Worm (Caenorhabditis elegans) whole organism, L1 larva: ENCODE results near the gene T03G11.10.

ENCODE experiments used
- F16B12.6 ChIP-seq: fragments of 150-350 bp; optimal IDR thresholded peaks from 2 replicates; lab custom pipeline; 2014; ENCODE audit warnings: missing biosample characterization, missing genetic modification characterization
- ceh-63 ChIP-seq: fragments of 200-800 bp; sonication (Bioruptor generic); optimal IDR thresholded peaks from 2 replicates; lab custom pipeline; 2018; ENCODE audit warnings: mild to moderate bottlenecking, missing genetic modification characterization, missing compliant biosample characterization
- ceh-82 ChIP-seq, 3 experiments: fragments of 150-350 bp in 1 of 3; sonication (generic microtip) in 2 of 3; optimal IDR thresholded peaks; 2 replicates each; lab custom pipeline; 2014 to 2017; ENCODE audit warnings: missing biosample characterization in 3 of 3, missing genetic modification characterization in 3 of 3
- ceh-88 ChIP-seq: fragments of 200-800 bp; sonication (Bioruptor generic); IDR thresholded peaks from 2 replicates; pipeline ENCODE4 v1.3.6; 2022; ENCODE audit warnings: missing genetic modification characterization, missing compliant biosample characterization
- ces-1 ChIP-seq: fragments of 150-350 bp; optimal IDR thresholded peaks from 2 replicates; lab custom pipeline; 2014; ENCODE audit warnings: missing biosample characterization, missing genetic modification reagents, missing genetic modification characterization
- efl-1 ChIP-seq, 4 experiments: fragments of 150-350 bp; optimal IDR thresholded peaks in 3 of 4; peaks in 1 of 4; 1 replicate in 1 of 4; 2 replicates in 3 of 4; lab custom pipeline; 2014; ENCODE audit warnings: missing biosample characterization in 2 of 4, missing genetic modification characterization in 2 of 4, missing genetic modification reagents in 2 of 4
- egl-27 ChIP-seq, 2 experiments: fragments of 150-350 bp in 1 of 2; sonication (generic microtip); optimal IDR thresholded peaks; 3 replicates each; lab custom pipeline; 2017 to 2018; ENCODE audit warnings: missing biosample characterization in 2 of 2, missing genetic modification characterization in 2 of 2, missing genetic modification reagents in 2 of 2
- elt-2 ChIP-seq: sonication (generic microtip); optimal IDR thresholded peaks from 2 replicates; lab custom pipeline; 2016; ENCODE audit warnings: missing genetic modification characterization, mild to moderate bottlenecking, inconsistent platforms, missing compliant biosample characterization, missing genetic modification reagents
- ets-5 ChIP-seq: fragments of 200-800 bp; sonication (Bioruptor generic); IDR thresholded peaks from 2 replicates; pipeline ENCODE4 v1.3.6; 2022; ENCODE audit warnings: missing genetic modification characterization, missing compliant biosample characterization
- isw-1 ChIP-seq: fragments of 200-800 bp; sonication (Bioruptor generic); IDR thresholded peaks from 2 replicates; pipeline ENCODE4 v1.3.6; 2022; ENCODE audit warnings: missing genetic modification characterization, missing compliant biosample characterization
- lin-14 ChIP-seq: fragments of 200-800 bp; sonication (Bioruptor generic); optimal IDR thresholded peaks from 2 replicates; lab custom pipeline; 2018; ENCODE audit warnings: mild to moderate bottlenecking, missing genetic modification characterization, moderate library complexity, missing compliant biosample characterization
- lin-39 ChIP-seq: fragments of 150-350 bp; optimal IDR thresholded peaks from 2 replicates; lab custom pipeline; 2014; ENCODE audit warnings: missing biosample characterization, missing genetic modification reagents, missing genetic modification characterization
- lir-3 ChIP-seq: sonication (generic microtip); optimal IDR thresholded peaks from 2 replicates; lab custom pipeline; 2016; ENCODE audit warnings: mild to moderate bottlenecking, missing genetic modification characterization, moderate library complexity, missing compliant biosample characterization; ENCODE audit not compliant: poor library complexity
- mab-9 ChIP-seq: fragments of 200-800 bp; sonication (Bioruptor generic); IDR thresholded peaks from 2 replicates; pipeline ENCODE4 v1.3.6; 2022; ENCODE audit warnings: missing genetic modification reagents, missing genetic modification characterization, missing compliant biosample characterization
- mdl-1 ChIP-seq, 2 experiments: fragments of 150-350 bp; optimal IDR thresholded peaks; 2 replicates each; lab custom pipeline; 2014 to 2017; ENCODE audit warnings: missing biosample characterization in 2 of 2, missing genetic modification characterization in 2 of 2, inconsistent platforms in 1 of 2
- mef-2 ChIP-seq: fragments of 150-350 bp; optimal IDR thresholded peaks from 2 replicates; lab custom pipeline; 2014; ENCODE audit warnings: missing biosample characterization, missing genetic modification characterization
- mep-1 ChIP-seq: fragments of 150-350 bp; optimal IDR thresholded peaks from 2 replicates; lab custom pipeline; 2014; ENCODE audit warnings: missing biosample characterization, missing genetic modification characterization
- nhr-12 ChIP-seq: sonication (generic microtip); optimal IDR thresholded peaks from 2 replicates; lab custom pipeline; 2017; ENCODE audit warnings: missing biosample characterization, missing genetic modification characterization
- nhr-19 ChIP-seq: fragments of 200-800 bp; sonication (Bioruptor generic); conservative IDR thresholded peaks from 2 replicates; pipeline ENCODE4 v1.3.6; 2022; ENCODE audit warnings: missing genetic modification characterization, missing compliant biosample characterization
- nhr-20 ChIP-seq: sonication (generic microtip); optimal IDR thresholded peaks from 2 replicates; lab custom pipeline; 2016; ENCODE audit warnings: mild to moderate bottlenecking, missing genetic modification characterization, missing compliant biosample characterization
- nhr-237 ChIP-seq: fragments of 150-350 bp; optimal IDR thresholded peaks from 2 replicates; lab custom pipeline; 2014; ENCODE audit warnings: missing biosample characterization, missing genetic modification characterization
- nhr-28 ChIP-seq: fragments of 150-350 bp; optimal IDR thresholded peaks from 2 replicates; lab custom pipeline; 2014; ENCODE audit warnings: missing biosample characterization, missing genetic modification characterization
- nhr-47 ChIP-seq: sonication (generic microtip); optimal IDR thresholded peaks from 2 replicates; lab custom pipeline; 2016; ENCODE audit warnings: mild to moderate bottlenecking, missing genetic modification characterization, moderate library complexity, missing compliant biosample characterization
- nhr-71 ChIP-seq: sonication (generic microtip); optimal IDR thresholded peaks from 2 replicates; lab custom pipeline; 2016; ENCODE audit warnings: mild to moderate bottlenecking, missing genetic modification characterization, moderate library complexity, missing compliant biosample characterization
- nhr-77 ChIP-seq: fragments of 150-350 bp; optimal IDR thresholded peaks from 2 replicates; lab custom pipeline; 2014; ENCODE audit warnings: missing biosample characterization, missing genetic modification characterization
- nhr-84 ChIP-seq: sonication (generic microtip); optimal IDR thresholded peaks from 2 replicates; lab custom pipeline; 2017; ENCODE audit warnings: missing biosample characterization, missing genetic modification characterization
- nhr-85 ChIP-seq: sonication (generic microtip); peaks from one replicate; lab custom pipeline; 2016; ENCODE audit warnings: missing genetic modification characterization, inconsistent platforms, missing compliant biosample characterization
- rnt-1 ChIP-seq: sonication (generic microtip); optimal IDR thresholded peaks from 2 replicates; lab custom pipeline; 2016; ENCODE audit warnings: mild to moderate bottlenecking, missing genetic modification characterization, moderate library complexity, missing compliant biosample characterization
- snpc-4 ChIP-seq: fragments of 150-350 bp; optimal IDR thresholded peaks from 2 replicates; lab custom pipeline; 2014; ENCODE audit warnings: missing biosample characterization, missing genetic modification characterization
- snu-23 ChIP-seq: sonication (generic microtip); optimal IDR thresholded peaks from 2 replicates; lab custom pipeline; 2016; ENCODE audit warnings: missing genetic modification characterization, missing compliant biosample characterization
- sptf-1 ChIP-seq: fragments of 150-350 bp; optimal IDR thresholded peaks from 2 replicates; lab custom pipeline; 2014; ENCODE audit warnings: missing biosample characterization, missing genetic modification characterization
- sup-37 ChIP-seq: fragments of 200-800 bp; sonication (Bioruptor generic); optimal IDR thresholded peaks from 2 replicates; lab custom pipeline; 2018; ENCODE audit warnings: mild to moderate bottlenecking, missing genetic modification characterization, missing compliant biosample characterization
- tbx-2 ChIP-seq: sonication (generic microtip); optimal IDR thresholded peaks from 2 replicates; lab custom pipeline; 2016; ENCODE audit warnings: missing genetic modification characterization, missing compliant biosample characterization
- unc-62 ChIP-seq: fragments of 150-350 bp; optimal IDR thresholded peaks from 2 replicates; lab custom pipeline; 2014; ENCODE audit warnings: missing biosample characterization, missing genetic modification reagents, missing genetic modification characterization
- zag-1 ChIP-seq: fragments of 150-350 bp; optimal IDR thresholded peaks from 2 replicates; lab custom pipeline; 2014; ENCODE audit warnings: missing biosample characterization, missing genetic modification characterization
- ztf-4 ChIP-seq: fragments of 150-350 bp; optimal IDR thresholded peaks from 2 replicates; lab custom pipeline; 2014; ENCODE audit warnings: missing biosample characterization, missing genetic modification characterization

The T03G11.10 gene

ce11 chrX:5202399-5202798 lies 31.4 kb upstream of the T03G11.10 start:
- TF ChIP-seq elt-2 (tag; lab: Kevin White, UChicago) (peak; percentile 38), nhr-237 (tag; lab: Kevin White, UChicago) (no peak), sptf-1 (tag; lab: Kevin White, UChicago) (no peak), lin-39 (tag; lab: Kevin White, UChicago) (no peak), nhr-85 (tag; lab: Kevin White, UChicago) (no peak), ceh-82 (tag; optimal IDR thresholded peaks at IDR 0.05; lab: Kevin White, UChicago) (no peak), mab-9 (GFP tag; lab: Robert Waterston, UW) (no peak), lir-3 (tag; lab: Kevin White, UChicago) (no peak), tbx-2 (tag; lab: Kevin White, UChicago) (no peak)
- TF ChIP-seq, all 84 proteins: peak for 1

ce11 chrX:5201860-5202259 lies 30.9 kb upstream of the T03G11.10 start:
- no peak for TF ChIP-seq ztf-4 (tag; lab: Kevin White, UChicago)
- TF ChIP-seq nhr-12 (tag; lab: Kevin White, UChicago), result no peak
- TF ChIP-seq ces-1 (GFP tag; lab: Kevin White, UChicago), result no peak
- TF ChIP-seq ceh-88, result no peak
- no peak for TF ChIP-seq snu-23 (GFP tag; lab: Kevin White, UChicago)
- no peak for TF ChIP-seq ceh-82 (tag; optimal IDR thresholded peaks at IDR 0.05; lab: Kevin White, UChicago)
- no peak for TF ChIP-seq ceh-63 (GFP tag; lab: Kevin White, UChicago)
- no peak for TF ChIP-seq nhr-20 (tag; lab: Kevin White, UChicago)
- no peak for TF ChIP-seq nhr-84 (tag; lab: Kevin White, UChicago)
- no peak for TF ChIP-seq zag-1 (tag; lab: Kevin White, UChicago)
- no peak for TF ChIP-seq lin-14 (GFP tag; lab: Kevin White, UChicago)
- TF ChIP-seq isw-1, result no peak
- no peak for TF ChIP-seq F16B12.6
- no peak for TF ChIP-seq efl-1 (optimal IDR thresholded peaks at IDR 0.05; lab: Kevin White, UChicago)
- no peak for TF ChIP-seq efl-1 (GFP tag; optimal IDR thresholded peaks at IDR 0.05 in 1 of 2; lab: Kevin White, UChicago)
- TF ChIP-seq mep-1 (tag; lab: Kevin White, UChicago), result no peak
- TF ChIP-seq, all 84 proteins: peak for 0

- TF ChIP-seq nhr-85 (tag; lab: Kevin White, UChicago) (peak; percentile 56), lin-14 (GFP tag; lab: Kevin White, UChicago) (peak; percentile 48), nhr-28 (tag; lab: Kevin White, UChicago) (no peak), rnt-1 (tag; lab: Kevin White, UChicago) (peak; percentile 40), sup-37 (no peak), nhr-77 (tag; lab: Kevin White, UChicago) (no peak), snpc-4 (tag; lab: Kevin White, UChicago) (no peak), unc-62 (GFP tag; lab: Kevin White, UChicago) (no peak), nhr-84 (tag; lab: Kevin White, UChicago) (no peak), nhr-71 (peak; percentile 25)
Measured at ce11 chrX:5199825-5200373, 28.9 kb upstream of the T03G11.10 start.

ce11 chrX:5199245-5199644 lies 28.3 kb upstream of the T03G11.10 start:
- no peak for TF ChIP-seq ets-5 (GFP tag; lab: Robert Waterston, UW)
- TF ChIP-seq isw-1, result no peak
- TF ChIP-seq nhr-47 (tag; lab: Kevin White, UChicago), result no peak
- TF ChIP-seq rnt-1 (tag; lab: Kevin White, UChicago), result peak; percentile 76
- no peak for TF ChIP-seq egl-27 (tag; optimal IDR thresholded peaks at IDR 0.05; lab: Kevin White, UChicago)
- TF ChIP-seq nhr-19, result peak; percentile 39
- no peak for TF ChIP-seq mef-2 (tag; lab: Kevin White, UChicago)
- peak; percentile 58 for TF ChIP-seq lin-14 (GFP tag; lab: Kevin White, UChicago)
- peak; percentile 46 for TF ChIP-seq nhr-71
- peak; percentile 20 for TF ChIP-seq snu-23 (GFP tag; lab: Kevin White, UChicago)
- peak in 1 of 2 experiments; percentile 10 for TF ChIP-seq mdl-1 (tag; optimal IDR thresholded peaks at IDR 0.05; lab: Kevin White, UChicago)
- TF ChIP-seq, all 84 proteins: peak for 6
